Worm (Caenorhabditis elegans): ENCODE data around the gene glt-4.

ce11 chrX:6378363-6378762 lies 24.9 kb upstream of the glt-4 start:
- TF ChIP-seq tbx-37 (GFP tag; conservative IDR thresholded peaks at IDR 0.05) = no peak
- TF ChIP-seq ama-1 (optimal IDR thresholded peaks at IDR 0.05) = no peak
- TF ChIP-seq tra-4 (tag; optimal IDR thresholded peaks at IDR 0.05) = no peak
- TF ChIP-seq scrt-1 (GFP tag; IDR thresholded peaks at IDR 0.05) = no peak
- peak; percentile 62 for TF ChIP-seq aly-1 (tag; optimal IDR thresholded peaks at IDR 0.05)
- peak; percentile 72 for TF ChIP-seq hmg-4 (GFP tag; optimal IDR thresholded peaks at IDR 0.05)
- no peak for TF ChIP-seq B0310.2 (tag; optimal IDR thresholded peaks at IDR 0.05)
- no peak for TF ChIP-seq hmbx-1 (tag; optimal IDR thresholded peaks at IDR 0.05)
- TF ChIP-seq tbx-11 (GFP tag; IDR thresholded peaks at IDR 0.05) = no peak
- TF ChIP-seq ceh-36 (tag; optimal IDR thresholded peaks at IDR 0.05) = no peak
- TF ChIP-seq flt-1 (GFP tag; IDR thresholded peaks at IDR 0.05) = no peak
- TF ChIP-seq ets-7 (tag; optimal IDR thresholded peaks at IDR 0.05) = no peak
- TF ChIP-seq pes-1 (GFP tag; IDR thresholded peaks at IDR 0.05) = no peak; the same call in 1 of the 2 replicates
